Fruit fly (Drosophila melanogaster) whole organism: ENCODE results near the gene msopa.

ENCODE experiments used
- CG8478 ChIP-seq: fragments of >200 bp; optimal IDR thresholded peaks from 2 replicates; lab custom pipeline; 2018; ENCODE audit warnings: inconsistent platforms
- EcR ChIP-seq, 2 experiments: fragments of >200 bp; optimal IDR thresholded peaks; 2 replicates each; lab custom pipeline; 2017; ENCODE audit warnings: missing biosample characterization in 2 of 2, missing genetic modification characterization in 2 of 2, missing genetic modification reagents in 2 of 2
- pan ChIP-seq: fragments of >200 bp; optimal IDR thresholded peaks from 2 replicates; lab custom pipeline; 2017
- psq ChIP-seq: fragments of >200 bp; optimal IDR thresholded peaks from 2 replicates; lab custom pipeline; 2017
- usp ChIP-seq: fragments of >200 bp; optimal IDR thresholded peaks from 2 replicates; lab custom pipeline; 2017; ENCODE audit warnings: missing biosample characterization, missing genetic modification characterization, mixed read lengths

DNA sequence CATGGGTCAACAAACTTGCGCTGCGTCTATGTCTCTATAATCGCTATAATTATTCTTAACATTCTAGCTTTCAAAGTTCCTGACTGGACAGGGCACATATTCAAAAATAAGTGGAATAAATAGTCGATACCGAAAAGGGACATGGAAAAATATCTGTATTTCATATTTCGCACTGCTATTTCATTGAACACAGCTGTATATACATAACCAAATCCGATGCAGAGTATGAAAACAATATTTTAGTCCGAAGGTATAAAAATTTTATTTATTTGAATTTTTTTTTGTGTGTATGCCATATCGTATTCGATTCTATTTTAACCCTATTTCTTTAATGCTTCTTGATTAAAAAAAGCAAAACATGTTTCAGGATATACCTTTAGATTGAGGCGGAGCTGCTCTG, 9.7 kb upstream of the msopa start:
- TF ChIP-seq psq (lab: Kevin White, UChicago) (no peak), usp (GFP tag; lab: Kevin White, UChicago) (no peak), EcR (GFP tag; optimal IDR thresholded peaks at IDR 0.05; lab: Kevin White, UChicago) (no peak), CG8478 (lab: Kevin White, UChicago) (no peak), pan (lab: Kevin White, UChicago) (no peak)
